Worm (Caenorhabditis elegans): ENCODE data around the gene C10G8.8.

- TF ChIP-seq klf-2 (GFP tag; conservative IDR thresholded peaks at IDR 0.05): no peak
- TF ChIP-seq T22C8.4 (GFP tag; IDR thresholded peaks at IDR 0.05): no peak
Measured at ce11 chrV:5372118-5372517, 43.9 kb upstream of the C10G8.8 start, which contains the start of gene C35A11.3.
